Worm (Caenorhabditis elegans) whole organism, L3 larva: ENCODE data around the gene sre-43.

Source experiments
- R02D3.7 ChIP-seq: fragments of 150-350 bp; optimal IDR thresholded peaks from 2 replicates; lab custom pipeline; 2014; ENCODE audit warnings: missing biosample characterization, missing genetic modification characterization
- ceh-82 ChIP-seq: fragments of 150-350 bp; optimal IDR thresholded peaks from 2 replicates; lab custom pipeline; 2014; ENCODE audit warnings: missing biosample characterization, missing genetic modification characterization
- elt-3 ChIP-seq, 3 experiments: fragments of 150-350 bp in 1 of 3; sonication (generic microtip) in 2 of 3; optimal IDR thresholded peaks; 2 replicates in 2 of 3; 4 replicates in 1 of 3; lab custom pipeline; 2014 to 2017; ENCODE audit warnings: missing biosample characterization in 3 of 3, missing genetic modification characterization in 3 of 3
- jun-1 ChIP-seq: fragments of 150-350 bp; optimal IDR thresholded peaks from 2 replicates; lab custom pipeline; 2014; ENCODE audit warnings: missing biosample characterization, missing genetic modification reagents, missing genetic modification characterization
- lsy-12 ChIP-seq: sonication (generic microtip); optimal IDR thresholded peaks from 2 replicates; lab custom pipeline; 2016; ENCODE audit warnings: mild to moderate bottlenecking, missing genetic modification characterization, missing compliant biosample characterization
- nhr-11 ChIP-seq: fragments of 150-350 bp; optimal IDR thresholded peaks from 2 replicates; lab custom pipeline; 2014; ENCODE audit warnings: missing biosample characterization, missing genetic modification characterization
- nhr-12 ChIP-seq: fragments of 150-350 bp; optimal IDR thresholded peaks from 2 replicates; lab custom pipeline; 2014; ENCODE audit warnings: missing biosample characterization, missing genetic modification characterization
- skn-1 ChIP-seq: fragments of 150-350 bp; optimal IDR thresholded peaks from 2 replicates; lab custom pipeline; 2014; ENCODE audit warnings: missing biosample characterization, missing genetic modification characterization
- zag-1 ChIP-seq: fragments of 150-350 bp; optimal IDR thresholded peaks from 2 replicates; lab custom pipeline; 2014; ENCODE audit warnings: missing biosample characterization, missing genetic modification characterization

- TF ChIP-seq lsy-12 (tag; lab: Kevin White, UChicago) (no peak), nhr-12 (tag; lab: Kevin White, UChicago) (no peak), elt-3 (tag; optimal IDR thresholded peaks at IDR 0.05; lab: Kevin White, UChicago) (no peak), jun-1 (tag; lab: Kevin White, UChicago) (no peak), nhr-11 (tag; lab: Kevin White, UChicago) (no peak), R02D3.7 (no peak), ceh-82 (tag; lab: Kevin White, UChicago) (no peak), skn-1 (tag; lab: Kevin White, UChicago) (no peak), zag-1 (tag; lab: Kevin White, UChicago) (no peak)
Observed at ce11 chrII:13962319-13962718, 6.6 kb downstream of the sre-43 start, which contains the start of gene rpi-1.
